Fruit fly (Drosophila melanogaster): ENCODE measurements around the gene CG9586.

The CG9586 gene

dm6 chr2L:9203401-9203800 lies 37.1 kb upstream of the CG9586 start (continued):
- TF ChIP-seq Jra (GFP tag; optimal IDR thresholded peaks at IDR 0.05) (no peak), dmrt93B (GFP tag; optimal IDR thresholded peaks at IDR 0.05) (no peak), Sp1 (GFP tag; optimal IDR thresholded peaks at IDR 0.05) (peak; percentile 52)

dm6 chr2L:9198340-9198887 lies 32.1 kb upstream of the CG9586 start:
- TF ChIP-seq dsf (GFP tag; optimal IDR thresholded peaks at IDR 0.05; ENCODE audit: borderline replicate concordance): no peak
- no peak for TF ChIP-seq GATAd (GFP tag; optimal IDR thresholded peaks at IDR 0.05)
- peak; percentile 45 for TF ChIP-seq psq (GFP tag; optimal IDR thresholded peaks at IDR 0.05)

- TF ChIP-seq usp (GFP tag; optimal IDR thresholded peaks at IDR 0.05): no peak
- TF ChIP-seq dmrt93B (GFP tag; optimal IDR thresholded peaks at IDR 0.05): no peak
- TF ChIP-seq lola (GFP tag; optimal IDR thresholded peaks at IDR 0.05): no peak
- TF ChIP-seq br (GFP tag; optimal IDR thresholded peaks at IDR 0.05): no peak
- TF ChIP-seq jim (GFP tag; optimal IDR thresholded peaks at IDR 0.05): no peak
- TF ChIP-seq brk (GFP tag; optimal IDR thresholded peaks at IDR 0.05): no peak
- no peak for TF ChIP-seq CG32264 (GFP tag; optimal IDR thresholded peaks at IDR 0.05)
- no peak for TF ChIP-seq Hnf4 (GFP tag; optimal IDR thresholded peaks at IDR 0.05)
- TF ChIP-seq Mio (GFP tag; optimal IDR thresholded peaks at IDR 0.05): no peak
- TF ChIP-seq Dfd (GFP tag; optimal IDR thresholded peaks at IDR 0.05): no peak
- TF ChIP-seq foxo (GFP tag; optimal IDR thresholded peaks at IDR 0.05): no peak
- no peak for TF ChIP-seq Hr78 (GFP tag; optimal IDR thresholded peaks at IDR 0.05)
- no peak for TF ChIP-seq HLH106 (tag; optimal IDR thresholded peaks at IDR 0.05)
- TF ChIP-seq ey (GFP tag; optimal IDR thresholded peaks at IDR 0.05): no peak
- TF ChIP-seq Abd-B (GFP tag; optimal IDR thresholded peaks at IDR 0.05): no peak
- TF ChIP-seq CrebA (GFP tag; optimal IDR thresholded peaks at IDR 0.05; ENCODE audit: borderline replicate concordance): no peak
- TF ChIP-seq Vsx2 (GFP tag; optimal IDR thresholded peaks at IDR 0.05; ENCODE audit: partially characterized antibody): no peak
Measured at dm6 chr2L:9194663-9195062, 28.3 kb upstream of the CG9586 start.

dm6 chr2L:9193672-9194071 lies 27.4 kb upstream of the CG9586 start:
- TF ChIP-seq jim (GFP tag; optimal IDR thresholded peaks at IDR 0.05): no peak
- no peak for TF ChIP-seq Vsx2 (GFP tag; optimal IDR thresholded peaks at IDR 0.05; ENCODE audit: partially characterized antibody)
- no peak for TF ChIP-seq ey (GFP tag; optimal IDR thresholded peaks at IDR 0.05)
- no peak for TF ChIP-seq CG32264 (GFP tag; optimal IDR thresholded peaks at IDR 0.05)
- TF ChIP-seq fru (GFP tag; optimal IDR thresholded peaks at IDR 0.05): no peak
- no peak for TF ChIP-seq dsf (GFP tag; optimal IDR thresholded peaks at IDR 0.05; ENCODE audit: borderline replicate concordance)
- TF ChIP-seq h (GFP tag; optimal IDR thresholded peaks at IDR 0.05): no peak
- no peak for TF ChIP-seq brk (GFP tag; optimal IDR thresholded peaks at IDR 0.05)
- no peak for TF ChIP-seq CG9705 (GFP tag; optimal IDR thresholded peaks at IDR 0.05)
- TF ChIP-seq woc (GFP tag; optimal IDR thresholded peaks at IDR 0.05): no peak
- TF ChIP-seq OdsH (GFP tag; optimal IDR thresholded peaks at IDR 0.05): no peak
- TF ChIP-seq Myc (optimal IDR thresholded peaks at IDR 0.05): no peak
- TF ChIP-seq dmrt93B (GFP tag; optimal IDR thresholded peaks at IDR 0.05): no peak

- no peak for TF ChIP-seq Rel (GFP tag; optimal IDR thresholded peaks at IDR 0.05)
- peak; percentile 92 for TF ChIP-seq Rel (tag; optimal IDR thresholded peaks at IDR 0.05)
- no peak for TF ChIP-seq CG9705 (GFP tag; optimal IDR thresholded peaks at IDR 0.05)
Measured at dm6 chr2L:9192313-9192712, 26.0 kb upstream of the CG9586 start.

dm6 chr2L:9190270-9190669 lies 24.0 kb upstream of the CG9586 start:
- TF ChIP-seq sv (GFP tag; optimal IDR thresholded peaks at IDR 0.05): no peak
- no peak for TF ChIP-seq Sp1 (GFP tag; optimal IDR thresholded peaks at IDR 0.05)
- TF ChIP-seq CrebA (GFP tag; optimal IDR thresholded peaks at IDR 0.05; ENCODE audit: borderline replicate concordance): peak; percentile 16
- TF ChIP-seq h (GFP tag; optimal IDR thresholded peaks at IDR 0.05): peak; percentile 21
- TF ChIP-seq Mio (GFP tag; optimal IDR thresholded peaks at IDR 0.05): no peak
- TF ChIP-seq Dfd (GFP tag; optimal IDR thresholded peaks at IDR 0.05): no peak
